Fruit fly (Drosophila melanogaster): ENCODE data around the gene mtg.

The mtg gene

DNA sequence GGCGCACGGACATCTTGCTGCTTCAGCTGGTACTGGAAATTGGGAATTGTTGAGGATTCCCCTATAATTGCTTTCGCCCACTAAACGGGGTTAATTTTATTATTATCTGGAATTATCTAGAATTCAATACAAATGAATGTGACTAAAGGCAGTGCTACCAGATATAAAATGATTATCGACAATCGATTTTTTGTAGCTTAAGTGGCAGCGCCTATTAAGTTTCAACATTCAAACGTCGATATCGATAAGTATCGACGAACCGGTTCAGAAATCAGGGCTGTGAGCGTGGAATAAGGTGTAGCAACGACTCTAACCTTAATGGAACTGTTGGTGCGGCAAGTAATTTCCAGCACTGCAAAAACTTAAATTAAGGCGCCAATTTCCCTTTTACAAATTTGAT, 54.8 kb downstream of the mtg start, which contains the start of gene Sgt1:
Sgt1 (minus strand) TSS at position 165 of the 400 bp plus-strand sequence.
- peak; percentile 34 to 63 for TF ChIP-seq CTCF (optimal IDR thresholded peaks at IDR 0.05)
- no peak for TF ChIP-seq CG8478 (optimal IDR thresholded peaks at IDR 0.05)

DNA sequence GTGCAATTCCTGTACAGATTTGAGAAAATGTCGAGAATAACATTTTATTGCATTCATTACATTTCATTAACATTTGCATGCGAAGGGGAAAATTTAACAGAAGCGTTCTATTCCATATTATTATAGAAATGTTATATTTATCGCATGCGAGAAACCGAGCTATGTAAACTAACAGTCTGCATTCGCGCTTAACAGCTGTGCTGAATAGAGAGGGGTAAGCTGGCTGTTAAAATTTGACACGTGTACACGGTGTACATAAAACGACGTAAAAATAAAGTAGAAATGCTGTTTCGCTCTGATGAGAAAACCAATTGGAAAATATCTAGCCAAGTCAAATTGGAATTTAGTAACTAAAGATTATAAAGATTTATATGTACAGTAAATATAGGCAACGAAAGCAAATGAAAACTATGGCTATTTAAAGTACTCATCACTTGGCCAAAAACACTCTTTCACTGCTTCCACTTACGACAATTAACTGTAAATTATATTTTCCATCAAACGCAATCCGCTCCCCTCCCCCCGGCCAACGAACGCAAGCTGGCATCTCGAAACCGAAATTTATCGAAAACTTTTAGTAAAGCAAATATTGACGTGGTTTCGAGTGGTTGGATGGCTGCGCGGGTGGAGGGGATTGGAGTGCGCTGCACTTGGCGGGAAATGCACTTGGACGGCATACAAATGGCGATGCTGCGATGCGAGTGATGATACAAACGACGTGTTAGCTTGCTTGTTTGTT, 56.1 kb downstream of the mtg start:
- no peak for TF ChIP-seq CG8478 (optimal IDR thresholded peaks at IDR 0.05)
- TF ChIP-seq CTCF (optimal IDR thresholded peaks at IDR 0.05), result peak; percentile 20 to 50

DNA sequence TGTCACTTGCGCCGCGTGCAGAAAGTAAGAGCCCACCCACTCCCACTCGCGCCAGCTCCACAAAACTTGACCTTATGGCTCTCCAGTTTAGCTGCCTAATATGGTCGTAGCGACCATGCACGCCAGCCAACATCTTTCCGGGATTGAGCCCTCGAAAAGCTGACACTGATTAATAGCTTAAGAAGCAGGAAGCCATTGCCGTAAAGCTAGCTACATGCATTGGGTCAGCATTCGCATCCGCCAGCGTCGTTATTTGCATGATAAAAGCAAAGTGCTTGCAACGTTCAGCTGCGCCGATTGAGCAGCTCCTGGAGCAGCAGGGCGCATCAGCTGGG, 56.6 kb downstream of the mtg start:
- TF ChIP-seq CTCF (optimal IDR thresholded peaks at IDR 0.05) (no peak), CG8478 (optimal IDR thresholded peaks at IDR 0.05) (no peak)

DNA sequence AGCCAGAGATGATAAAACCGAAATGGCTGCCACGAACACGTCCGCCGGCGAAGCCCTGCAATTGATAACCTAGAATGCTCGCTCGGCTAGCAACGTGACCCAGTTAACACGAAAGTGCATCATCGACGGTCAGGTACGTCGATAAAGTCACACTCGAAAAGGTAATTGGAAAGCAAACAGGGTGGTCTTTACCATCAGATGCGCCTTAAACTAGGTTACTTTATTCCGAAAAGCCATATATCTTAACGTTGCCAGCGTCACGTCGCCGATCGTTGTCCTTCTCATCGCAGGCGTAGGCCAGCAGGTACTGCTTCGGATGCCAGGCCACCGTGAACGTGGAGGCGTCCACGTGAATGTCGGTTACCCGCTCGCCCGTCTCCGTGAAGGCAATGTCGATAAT, 57.0 kb downstream of the mtg start:
- TF ChIP-seq CTCF (optimal IDR thresholded peaks at IDR 0.05) (no peak), CG8478 (optimal IDR thresholded peaks at IDR 0.05) (no peak)

DNA sequence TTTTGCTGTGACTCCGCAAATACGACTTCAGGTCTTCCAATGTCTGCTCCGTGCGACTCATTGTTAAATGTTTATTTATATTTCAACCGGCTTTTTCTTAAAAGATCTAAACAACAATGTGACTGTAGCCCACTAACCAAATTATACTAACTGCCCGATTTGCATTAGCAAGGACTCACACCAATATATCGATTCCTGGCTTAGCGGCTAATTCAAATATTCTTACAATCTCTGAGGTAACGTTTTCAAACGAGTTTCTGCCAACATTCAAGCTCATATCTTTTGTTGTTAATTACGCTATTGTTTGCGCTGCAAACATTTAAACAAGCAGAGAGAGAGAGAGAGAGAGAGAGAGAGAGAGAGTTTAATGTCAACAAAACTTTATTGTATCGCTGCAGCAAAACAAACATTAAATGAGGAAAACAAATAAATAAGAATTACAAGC, 58.2 kb downstream of the mtg start, which contains the start of gene tex:
tex (minus strand) TSS at position 131 of the 445 bp plus-strand sequence.
- TF ChIP-seq CG8478 (optimal IDR thresholded peaks at IDR 0.05) (no peak), CTCF (optimal IDR thresholded peaks at IDR 0.05) (no peak)
